Worm (Caenorhabditis elegans): ENCODE measurements around the gene B0238.9.
A peak's percentile ranks its signal among the peaks of the same experiment; 100 is the strongest.

Gene B0238.9

ce11 chrV:5297740-5298139 lies 19.8 kb upstream of the B0238.9 start:
- TF ChIP-seq elt-1 (tag; optimal IDR thresholded peaks at IDR 0.05; ENCODE audit: borderline replicate concordance, insufficient read depth) (no peak), nhr-12 (tag; optimal IDR thresholded peaks at IDR 0.05) (no peak), snpc-4 (tag; optimal IDR thresholded peaks at IDR 0.05) (no peak), ham-2 (GFP tag; optimal IDR thresholded peaks at IDR 0.05) (no peak), unc-39 (tag; optimal IDR thresholded peaks at IDR 0.05) (no peak), ceh-83 (GFP tag; optimal IDR thresholded peaks at IDR 0.05) (no peak), hlh-1 (tag; optimal IDR thresholded peaks at IDR 0.05) (no peak)

- TF ChIP-seq lin-32 (GFP tag; optimal IDR thresholded peaks at IDR 0.05): no peak
- TF ChIP-seq ceh-43 (GFP tag; optimal IDR thresholded peaks at IDR 0.05): no peak
- no peak for TF ChIP-seq pha-4 (tag; optimal IDR thresholded peaks at IDR 0.05)
- no peak for TF ChIP-seq cnd-1 (tag; optimal IDR thresholded peaks at IDR 0.05)
- TF ChIP-seq mab-5 (tag; optimal IDR thresholded peaks at IDR 0.05): no peak
- peak; percentile 84 for TF ChIP-seq hlh-1 (tag; optimal IDR thresholded peaks at IDR 0.05)
- no peak for TF ChIP-seq mep-1 (tag; optimal IDR thresholded peaks at IDR 0.05)
- TF ChIP-seq unc-62 (GFP tag; optimal IDR thresholded peaks at IDR 0.05): peak; percentile 80
- TF ChIP-seq unc-39 (tag; optimal IDR thresholded peaks at IDR 0.05): no peak
- TF ChIP-seq unc-120 (tag; optimal IDR thresholded peaks at IDR 0.05; ENCODE audit: poor library complexity, severe bottlenecking): peak; percentile 61
Measured at ce11 chrV:5295940-5296339, 18.0 kb upstream of the B0238.9 start.

ce11 chrV:5288676-5289075 lies 10.8 kb upstream of the B0238.9 start:
- peak; percentile 79 for TF ChIP-seq ces-1 (GFP tag; optimal IDR thresholded peaks at IDR 0.05)
- TF ChIP-seq flh-1 (GFP tag; optimal IDR thresholded peaks at IDR 0.05): no peak

ce11 chrV:5287273-5287672 lies 9.4 kb upstream of the B0238.9 start, which contains the start of gene Y49G5A.1:
TSS of gene Y49G5A.1 (minus strand) at chrV:5287373.
- TF ChIP-seq unc-120 (tag; optimal IDR thresholded peaks at IDR 0.05; ENCODE audit: poor library complexity, severe bottlenecking) (no peak), lin-13 (tag; optimal IDR thresholded peaks at IDR 0.05) (no peak), nhr-2 (tag; optimal IDR thresholded peaks at IDR 0.05) (no peak), cnd-1 (tag; optimal IDR thresholded peaks at IDR 0.05) (no peak), ceh-39 (tag; optimal IDR thresholded peaks at IDR 0.05) (no peak), nhr-237 (tag; optimal IDR thresholded peaks at IDR 0.05) (no peak)

- TF ChIP-seq bed-3 (GFP tag; optimal IDR thresholded peaks at IDR 0.05): peak; percentile 4
- peak; percentile 27 for TF ChIP-seq sptf-1 (tag; optimal IDR thresholded peaks at IDR 0.05)
- TF ChIP-seq tbx-8 (GFP tag; optimal IDR thresholded peaks at IDR 0.05): peak; percentile 69
- peak; percentile 61 for TF ChIP-seq M03D4.4 (tag; optimal IDR thresholded peaks at IDR 0.05)
- TF ChIP-seq ceh-83 (GFP tag; optimal IDR thresholded peaks at IDR 0.05): peak; percentile 90
- TF ChIP-seq mls-2 (tag; optimal IDR thresholded peaks at IDR 0.05): peak; percentile 12
- TF ChIP-seq drap-1 (GFP tag; optimal IDR thresholded peaks at IDR 0.05): peak; percentile 71
- TF ChIP-seq cnd-1 (tag; optimal IDR thresholded peaks at IDR 0.05): peak; percentile 20
- peak; percentile 26 for TF ChIP-seq ceh-43 (GFP tag; optimal IDR thresholded peaks at IDR 0.05)
Measured at ce11 chrV:5284270-5284980, 6.5 kb upstream of the B0238.9 start.

- no peak for TF ChIP-seq flh-1 (GFP tag; optimal IDR thresholded peaks at IDR 0.05)
- TF ChIP-seq M03D4.4 (tag; optimal IDR thresholded peaks at IDR 0.05): peak; percentile 26
Measured at ce11 chrV:5275426-5276007, 2.4 kb downstream of the B0238.9 start.

ce11 chrV:5274974-5275373 lies 2.9 kb downstream of the B0238.9 start:
- TF ChIP-seq pha-4 (tag; optimal IDR thresholded peaks at IDR 0.05) (no peak), sem-2 (GFP tag; optimal IDR thresholded peaks at IDR 0.05) (no peak), sptf-1 (tag; optimal IDR thresholded peaks at IDR 0.05) (peak; percentile 11), M03D4.4 (tag; optimal IDR thresholded peaks at IDR 0.05) (peak; percentile 37), ces-1 (GFP tag; optimal IDR thresholded peaks at IDR 0.05) (peak; percentile 23), lin-13 (tag; optimal IDR thresholded peaks at IDR 0.05) (peak; percentile 40), bed-3 (GFP tag; optimal IDR thresholded peaks at IDR 0.05) (peak; percentile 8), lsy-2 (tag; optimal IDR thresholded peaks at IDR 0.05) (peak; percentile 6)

Data from whole organism, mixed stage, embryonic.